Worm (Caenorhabditis elegans): ENCODE results near the gene T05H10.4.
A peak's percentile ranks its signal among the peaks of the same experiment; 100 is the strongest.

T05H10.4 gene

DNA sequence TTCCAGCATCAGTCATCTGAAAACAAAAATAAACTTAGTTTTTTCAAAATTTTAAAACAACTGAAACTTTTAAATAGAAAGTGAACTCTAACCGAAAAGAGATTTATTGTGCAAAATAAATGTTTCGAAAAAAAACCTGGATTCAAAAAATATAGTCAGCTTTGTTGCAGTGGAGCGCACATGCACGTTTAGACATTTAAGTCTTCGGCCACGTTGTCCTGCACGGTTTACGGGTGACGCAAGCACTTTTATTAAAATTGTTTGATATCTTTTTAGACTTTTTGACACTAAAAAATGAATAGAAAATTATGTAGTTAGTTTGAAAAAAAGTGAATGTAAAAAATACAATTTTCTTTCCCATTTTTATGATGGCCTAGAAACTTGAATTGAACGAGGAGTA lies 13.5 kb upstream of the T05H10.4 start, which contains the start of the genes ubh-4 and algn-6 (continued):
- peak; percentile 72 for TF ChIP-seq nhr-20 (tag; optimal IDR thresholded peaks at IDR 0.05)
- TF ChIP-seq snpc-4 (tag; optimal IDR thresholded peaks at IDR 0.05), result peak; percentile 8
- TF ChIP-seq zag-1 (tag; optimal IDR thresholded peaks at IDR 0.05), result no peak
- no peak for TF ChIP-seq fkh-4 (tag; optimal IDR thresholded peaks at IDR 0.05; ENCODE audit: borderline replicate concordance)
- TF ChIP-seq efl-1 (optimal IDR thresholded peaks at IDR 0.05), result peak; percentile 67
- peak; percentile 63 to 96 for TF ChIP-seq efl-1 (GFP tag; optimal IDR thresholded peaks at IDR 0.05 in 1 of 2)
- TF ChIP-seq nhr-85 (tag), result peak; percentile 75
- peak; percentile 53 for TF ChIP-seq nhr-90 (tag; optimal IDR thresholded peaks at IDR 0.05; ENCODE audit: poor library complexity)
- peak; percentile 76 for TF ChIP-seq lin-14 (GFP tag; optimal IDR thresholded peaks at IDR 0.05)
- no peak for TF ChIP-seq nhr-76 (tag; optimal IDR thresholded peaks at IDR 0.05)
- TF ChIP-seq lir-3 (tag; optimal IDR thresholded peaks at IDR 0.05; ENCODE audit: poor library complexity), result peak; percentile 80
- peak; percentile 6 for TF ChIP-seq vab-15 (tag; optimal IDR thresholded peaks at IDR 0.05)
- peak; percentile 31 for TF ChIP-seq skn-1 (tag; optimal IDR thresholded peaks at IDR 0.05)
- TF ChIP-seq ztf-11 (tag; optimal IDR thresholded peaks at IDR 0.05), result peak in 1 of 2 experiments; percentile 43
- peak; percentile 70 for TF ChIP-seq nhr-47 (tag; optimal IDR thresholded peaks at IDR 0.05)
- no peak for TF ChIP-seq ceh-63 (GFP tag; optimal IDR thresholded peaks at IDR 0.05)
- peak; percentile 49 for TF ChIP-seq fkh-8 (tag; optimal IDR thresholded peaks at IDR 0.05)
- peak; percentile 78 for TF ChIP-seq mep-1 (tag; optimal IDR thresholded peaks at IDR 0.05)
- peak; percentile 74 for TF ChIP-seq rnt-1 (tag; optimal IDR thresholded peaks at IDR 0.05)
- no peak for TF ChIP-seq ces-1 (GFP tag; optimal IDR thresholded peaks at IDR 0.05)
- no peak for TF ChIP-seq nhr-237 (tag; optimal IDR thresholded peaks at IDR 0.05)
- peak; percentile 81 to 96 for TF ChIP-seq lsy-2 (tag; optimal IDR thresholded peaks at IDR 0.05)

DNA sequence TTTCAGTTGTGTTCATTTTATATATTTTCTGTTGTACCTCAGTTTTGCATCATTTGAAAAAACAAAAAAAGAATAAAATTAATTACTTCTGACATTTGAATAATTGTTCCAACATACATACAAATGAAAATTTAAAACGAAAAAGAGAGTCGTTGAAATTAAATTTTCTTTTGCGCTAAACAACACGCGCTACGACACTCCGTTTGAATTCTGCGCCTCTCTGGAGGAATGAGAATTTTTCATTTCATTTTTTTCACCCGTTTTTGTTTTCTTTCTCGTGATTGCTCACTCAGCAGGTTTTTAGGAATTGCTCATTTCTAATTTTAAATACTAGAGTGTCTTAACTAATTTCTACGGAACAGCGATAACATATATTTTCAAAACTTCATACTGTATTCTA lies 11.3 kb upstream of the T05H10.4 start:
- no peak for TF ChIP-seq nhr-76 (tag; optimal IDR thresholded peaks at IDR 0.05)
- TF ChIP-seq grh-1 (GFP tag; IDR thresholded peaks at IDR 0.05), result no peak
- no peak for TF ChIP-seq unc-98 (GFP tag; IDR thresholded peaks at IDR 0.05)
- no peak for TF ChIP-seq hpl-2 (GFP tag; optimal IDR thresholded peaks at IDR 0.05)
- TF ChIP-seq skn-1 (tag; optimal IDR thresholded peaks at IDR 0.05), result peak; percentile 21
- no peak for TF ChIP-seq pax-3 (tag; optimal IDR thresholded peaks at IDR 0.05)
- TF ChIP-seq lin-13 (GFP tag; optimal IDR thresholded peaks at IDR 0.05), result peak; percentile 0
- no peak for TF ChIP-seq unc-62 (GFP tag; optimal IDR thresholded peaks at IDR 0.05)
- peak; percentile 21 to 38 for TF ChIP-seq efl-1 (optimal IDR thresholded peaks at IDR 0.05)
- peak; percentile 47 to 68 for TF ChIP-seq efl-1 (GFP tag; optimal IDR thresholded peaks at IDR 0.05 in 1 of 2)
- TF ChIP-seq fkh-4 (tag; optimal IDR thresholded peaks at IDR 0.05; ENCODE audit: borderline replicate concordance), result no peak
- no peak for TF ChIP-seq tbx-2 (tag; optimal IDR thresholded peaks at IDR 0.05)
- no peak; the same call in 1 of the 2 replicates for TF ChIP-seq isw-1 (GFP tag; IDR thresholded peaks at IDR 0.05)
- TF ChIP-seq nhr-90 (tag; optimal IDR thresholded peaks at IDR 0.05; ENCODE audit: poor library complexity), result no peak
- TF ChIP-seq nhr-77 (tag; optimal IDR thresholded peaks at IDR 0.05), result no peak
- no peak for TF ChIP-seq dsc-1 (tag; optimal IDR thresholded peaks at IDR 0.05)
- TF ChIP-seq xbp-1 (tag; optimal IDR thresholded peaks at IDR 0.05), result peak; percentile 23
- TF ChIP-seq rnt-1 (tag; optimal IDR thresholded peaks at IDR 0.05), result peak; percentile 13
- TF ChIP-seq nhr-47 (tag; optimal IDR thresholded peaks at IDR 0.05), result peak; percentile 27
- TF ChIP-seq vab-15 (tag; optimal IDR thresholded peaks at IDR 0.05), result no peak
- TF ChIP-seq lin-35 (GFP tag; optimal IDR thresholded peaks at IDR 0.05), result peak; percentile 30 to 60
- no peak for TF ChIP-seq fkh-10 (GFP tag; optimal IDR thresholded peaks at IDR 0.05)
- no peak for TF ChIP-seq hlh-4 (tag; optimal IDR thresholded peaks at IDR 0.05)
- TF ChIP-seq nhr-20 (tag; optimal IDR thresholded peaks at IDR 0.05), result peak; percentile 32
- TF ChIP-seq zip-4 (GFP tag; optimal IDR thresholded peaks at IDR 0.05), result no peak
- TF ChIP-seq C34B4.2 (tag; optimal IDR thresholded peaks at IDR 0.05), result no peak
- TF ChIP-seq fkh-8 (tag; optimal IDR thresholded peaks at IDR 0.05), result no peak
- no peak for TF ChIP-seq mdl-1 (tag; optimal IDR thresholded peaks at IDR 0.05)
- no peak for TF ChIP-seq irx-1 (tag; optimal IDR thresholded peaks at IDR 0.05)
- TF ChIP-seq ces-1 (GFP tag; optimal IDR thresholded peaks at IDR 0.05), result no peak
- TF ChIP-seq ceh-63 (GFP tag; optimal IDR thresholded peaks at IDR 0.05), result no peak
- TF ChIP-seq elt-3 (tag; optimal IDR thresholded peaks at IDR 0.05), result no peak
- no peak for TF ChIP-seq sox-4 (tag; optimal IDR thresholded peaks at IDR 0.05)
- peak in 1 of 3 experiments; percentile 16 for TF ChIP-seq ceh-82 (tag; optimal IDR thresholded peaks at IDR 0.05)
- TF ChIP-seq Y116A8C.19 (tag; optimal IDR thresholded peaks at IDR 0.05; ENCODE audit: borderline replicate concordance), result no peak
- no peak for TF ChIP-seq zag-1 (tag; optimal IDR thresholded peaks at IDR 0.05)
- no peak for TF ChIP-seq ama-1 (optimal IDR thresholded peaks at IDR 0.05)
- no peak for TF ChIP-seq nhr-11 (tag; optimal IDR thresholded peaks at IDR 0.05)
- no peak for TF ChIP-seq sptf-1 (tag; optimal IDR thresholded peaks at IDR 0.05)
- no peak for TF ChIP-seq efl-3 (GFP tag; optimal IDR thresholded peaks at IDR 0.05)
- TF ChIP-seq F16B12.6 (tag; optimal IDR thresholded peaks at IDR 0.05), result no peak
- no peak for TF ChIP-seq snpc-4 (tag; optimal IDR thresholded peaks at IDR 0.05)
- peak; percentile 30 for TF ChIP-seq lin-14 (GFP tag; optimal IDR thresholded peaks at IDR 0.05)
- TF ChIP-seq lir-3 (tag; optimal IDR thresholded peaks at IDR 0.05; ENCODE audit: poor library complexity), result peak; percentile 42

Measured in whole organism, L1 larva.